Fruit fly (Drosophila melanogaster) whole organism, embryonic: Measurements from ENCODE around the gene CG10512.
A peak's percentile ranks its signal among the peaks of the same experiment; 100 is the strongest.

ENCODE experiments used
- BEAF-32 ChIP-seq: fragments of 200-800 bp; sonication (Bioruptor generic); optimal IDR thresholded peaks from 3 replicates; lab custom pipeline; 2017; ENCODE audit warnings: missing biosample characterization, missing genetic modification characterization, mild to moderate bottlenecking, moderate library complexity, missing genetic modification reagents
- CG10321 ChIP-seq: fragments of 200-800 bp; sonication (Bioruptor generic); IDR thresholded peaks from 2 replicates; pipeline ENCODE4 v1.3.6; 2022; ENCODE audit warnings: missing biosample characterization, missing genetic modification characterization
- CG10979 ChIP-seq: fragments of 200-800 bp; sonication (Bioruptor generic); optimal IDR thresholded peaks from 2 replicates; lab custom pipeline; 2018; ENCODE audit warnings: missing biosample characterization, mild to moderate bottlenecking, missing genetic modification characterization, moderate library complexity
- CG11093 ChIP-seq: fragments of 200-800 bp; sonication (Bioruptor generic); IDR thresholded peaks from 3 replicates; pipeline ENCODE4 v1.3.6; 2022; ENCODE audit warnings: missing biosample characterization, missing genetic modification characterization
- CG11723 ChIP-seq: fragments of 200-800 bp; sonication (Bioruptor generic); optimal IDR thresholded peaks from 2 replicates; lab custom pipeline; 2017; ENCODE audit warnings: missing biosample characterization, mild to moderate bottlenecking, missing genetic modification characterization
- CG12659 ChIP-seq: fragments of 200-800 bp; sonication (Bioruptor generic); optimal IDR thresholded peaks from 3 replicates; lab custom pipeline; 2017; ENCODE audit warnings: mild to moderate bottlenecking, missing biosample characterization, missing genetic modification reagents, missing genetic modification characterization
- CG17912 ChIP-seq: fragments of 200-800 bp; sonication (Bioruptor generic); optimal IDR thresholded peaks from 2 replicates; lab custom pipeline; 2018; ENCODE audit warnings: missing biosample characterization, mild to moderate bottlenecking, missing genetic modification characterization
- CG2129 ChIP-seq: fragments of 200-800 bp; sonication (Bioruptor generic); IDR thresholded peaks from 2 replicates; pipeline ENCODE4 v1.3.6; 2022; ENCODE audit warnings: missing biosample characterization, missing genetic modification characterization; ENCODE audit not compliant: partially characterized antibody
- CG2202 ChIP-seq: fragments of 200-800 bp; sonication (Bioruptor generic); optimal IDR thresholded peaks from 2 replicates; lab custom pipeline; 2018; ENCODE audit warnings: missing biosample characterization, mild to moderate bottlenecking, missing genetic modification characterization
- CG3281 ChIP-seq: fragments of 200-800 bp; sonication (Bioruptor generic); optimal IDR thresholded peaks from 3 replicates; lab custom pipeline; 2017; ENCODE audit warnings: missing biosample characterization, mild to moderate bottlenecking, missing genetic modification characterization
- CG33557 ChIP-seq: fragments of 200-800 bp; sonication (Bioruptor generic); optimal IDR thresholded peaks from 2 replicates; lab custom pipeline; 2019; ENCODE audit warnings: missing biosample characterization, mild to moderate bottlenecking, missing genetic modification characterization, moderate library complexity
- CG43689 ChIP-seq: fragments of 200-800 bp; sonication (Bioruptor generic); IDR thresholded peaks from 2 replicates; pipeline ENCODE4 v1.3.6; 2022; ENCODE audit warnings: missing biosample characterization, missing genetic modification characterization
- CG4617 ChIP-seq: fragments of 200-800 bp; sonication (Bioruptor generic); optimal IDR thresholded peaks from 3 replicates; lab custom pipeline; 2016; ENCODE audit warnings: missing biosample characterization, missing genetic modification characterization, borderline replicate concordance
- CG4820 ChIP-seq: fragments of 200-800 bp; sonication (Bioruptor generic); optimal IDR thresholded peaks from 3 replicates; lab custom pipeline; 2016; ENCODE audit warnings: missing biosample characterization, missing genetic modification characterization
- CG7372 ChIP-seq: fragments of 200-800 bp; sonication (Bioruptor generic); IDR thresholded peaks from 2 replicates; pipeline ENCODE4 v1.3.6; 2022; ENCODE audit warnings: missing biosample characterization, missing genetic modification characterization
- CG8359 ChIP-seq: fragments of 200-800 bp; sonication (Bioruptor generic); optimal IDR thresholded peaks from 2 replicates; lab custom pipeline; 2017; ENCODE audit warnings: missing biosample characterization, mild to moderate bottlenecking, missing genetic modification characterization, borderline replicate concordance
- CG9817 ChIP-seq: fragments of 200-800 bp; sonication (Bioruptor generic); optimal IDR thresholded peaks from 2 replicates; lab custom pipeline; 2018; ENCODE audit warnings: missing biosample characterization, mild to moderate bottlenecking, missing genetic modification characterization, moderate library complexity
- CHES-1-like ChIP-seq: fragments of 200-800 bp; sonication (Bioruptor generic); optimal IDR thresholded peaks from 2 replicates; lab custom pipeline; 2016; ENCODE audit warnings: missing biosample characterization, missing genetic modification characterization
- CoRest ChIP-seq: fragments of 200-800 bp; sonication (Bioruptor generic); optimal IDR thresholded peaks from 3 replicates; lab custom pipeline; 2018; ENCODE audit warnings: missing biosample characterization, mild to moderate bottlenecking, missing genetic modification characterization, moderate library complexity
- D19A ChIP-seq: fragments of 200-800 bp; optimal IDR thresholded peaks from 3 replicates; lab custom pipeline; 2019; ENCODE audit warnings: missing biosample characterization, mild to moderate bottlenecking, missing genetic modification characterization, moderate library complexity
- Dip2 ChIP-seq: fragments of 200-800 bp; sonication (Bioruptor generic); IDR thresholded peaks from 2 replicates; pipeline ENCODE4 v1.3.6; 2022; ENCODE audit warnings: missing biosample characterization, missing genetic modification characterization
- Hr39 ChIP-seq: fragments of >200 bp; optimal IDR thresholded peaks from 2 replicates; lab custom pipeline; 2017
- Lhr ChIP-seq: fragments of 200-800 bp; sonication (Bioruptor generic); optimal IDR thresholded peaks from 3 replicates; lab custom pipeline; 2017; ENCODE audit warnings: mild to moderate bottlenecking, missing biosample characterization, missing genetic modification reagents, missing genetic modification characterization
- Mad ChIP-seq: fragments of 200-800 bp; sonication (Bioruptor generic); optimal IDR thresholded peaks from 2 replicates; lab custom pipeline; 2016; ENCODE audit warnings: missing biosample characterization, missing genetic modification characterization
- Oaz ChIP-seq: fragments of 200-800 bp; sonication (Bioruptor generic); IDR thresholded peaks from 2 replicates; pipeline ENCODE4 v1.3.6; 2022; ENCODE audit warnings: missing biosample characterization, missing genetic modification characterization
- Rfx ChIP-seq: fragments of 200-800 bp; sonication (Bioruptor generic); IDR thresholded peaks from 2 replicates; pipeline ENCODE4 v1.3.6; 2022; ENCODE audit warnings: missing biosample characterization, missing genetic modification characterization
- Taf1 ChIP-seq: fragments of 200-800 bp; sonication (Bioruptor generic); IDR thresholded peaks from 2 replicates; pipeline ENCODE4 v1.3.6; 2022; ENCODE audit warnings: missing biosample characterization, missing genetic modification characterization
- ara ChIP-seq: fragments of 200-800 bp; sonication (Bioruptor generic); IDR thresholded peaks from 2 replicates; pipeline ENCODE4 v1.3.6; 2022; ENCODE audit warnings: missing biosample characterization, missing genetic modification characterization
- bcd ChIP-seq: fragments of 200-800 bp; sonication (Bioruptor generic); optimal IDR thresholded peaks from 2 replicates; lab custom pipeline; 2017; ENCODE audit warnings: missing biosample characterization, mild to moderate bottlenecking, missing genetic modification characterization
- br ChIP-seq: fragments of >200 bp; optimal IDR thresholded peaks from 2 replicates; lab custom pipeline; 2017
- bsh ChIP-seq, 2 experiments: fragments of 200-800 bp; sonication (Bioruptor generic); optimal IDR thresholded peaks; 2 replicates each; lab custom pipeline; 2017 to 2018; ENCODE audit warnings: mild to moderate bottlenecking in 2 of 2, missing biosample characterization in 2 of 2, missing genetic modification characterization in 2 of 2, moderate library complexity in 1 of 2
- caup ChIP-seq: fragments of 200-800 bp; sonication (Bioruptor generic); optimal IDR thresholded peaks from 3 replicates; lab custom pipeline; 2017; ENCODE audit warnings: missing biosample characterization, mild to moderate bottlenecking, missing genetic modification characterization, moderate library complexity; ENCODE audit not compliant: severe bottlenecking
- corto ChIP-seq: fragments of 200-800 bp; sonication (Bioruptor generic); optimal IDR thresholded peaks from 2 replicates; lab custom pipeline; 2016; ENCODE audit warnings: missing biosample characterization, mild to moderate bottlenecking, missing genetic modification characterization, moderate library complexity
- dimm ChIP-seq: fragments of 200-800 bp; sonication (Bioruptor generic); IDR thresholded peaks from 2 replicates; pipeline ENCODE4 v1.3.6; 2022; ENCODE audit warnings: missing biosample characterization, missing genetic modification characterization
- dm ChIP-seq: fragments of 200-800 bp; sonication (Bioruptor generic); optimal IDR thresholded peaks from 3 replicates; lab custom pipeline; 2016; ENCODE audit warnings: missing biosample characterization, missing genetic modification characterization
- eve ChIP-seq, 2 experiments: fragments of >200 bp; optimal IDR thresholded peaks; 2 replicates each; lab custom pipeline; 2017; ENCODE audit warnings: missing biosample characterization in 2 of 2, missing genetic modification characterization in 2 of 2
- fd3F ChIP-seq: fragments of 200-800 bp; sonication (Bioruptor generic); optimal IDR thresholded peaks from 2 replicates; lab custom pipeline; 2018; ENCODE audit warnings: missing biosample characterization, mild to moderate bottlenecking, missing genetic modification characterization, moderate library complexity
- fd96Cb ChIP-seq: fragments of 200-800 bp; sonication (Bioruptor generic); optimal IDR thresholded peaks from 2 replicates; lab custom pipeline; 2018; ENCODE audit warnings: missing biosample characterization, mild to moderate bottlenecking, missing genetic modification characterization, moderate library complexity
- fu2 ChIP-seq: fragments of 200-800 bp; sonication (Bioruptor generic); optimal IDR thresholded peaks from 2 replicates; lab custom pipeline; 2016; ENCODE audit warnings: missing biosample characterization, missing genetic modification characterization
- gcm ChIP-seq: fragments of 200-800 bp; sonication (Bioruptor generic); optimal IDR thresholded peaks from 2 replicates; lab custom pipeline; 2019; ENCODE audit warnings: missing biosample characterization, mild to moderate bottlenecking, missing genetic modification characterization, moderate library complexity
- gfzf ChIP-seq: fragments of 200-800 bp; sonication (Bioruptor generic); optimal IDR thresholded peaks from 2 replicates; lab custom pipeline; 2016; ENCODE audit warnings: missing biosample characterization, mild to moderate bottlenecking, missing genetic modification characterization, moderate library complexity
- gt ChIP-seq: fragments of 200-800 bp; sonication (Bioruptor generic); IDR thresholded peaks from 2 replicates; pipeline ENCODE4 v1.3.6; 2022; ENCODE audit warnings: missing biosample characterization, missing genetic modification characterization
- hb ChIP-seq: fragments of 200-800 bp; sonication (Bioruptor generic); IDR thresholded peaks from 3 replicates; pipeline ENCODE4 v1.3.6; 2022; ENCODE audit warnings: missing biosample characterization, missing genetic modification characterization; ENCODE audit not compliant: partially characterized antibody
- knrl ChIP-seq: fragments of 200-800 bp; sonication (Bioruptor generic); IDR thresholded peaks from 3 replicates; pipeline ENCODE4 v1.3.6; 2022; ENCODE audit warnings: missing biosample characterization, missing genetic modification characterization; ENCODE audit not compliant: partially characterized antibody
- pho ChIP-seq: fragments of 200-800 bp; sonication (Bioruptor generic); optimal IDR thresholded peaks from 2 replicates; lab custom pipeline; 2016; ENCODE audit warnings: missing biosample characterization, missing genetic modification characterization
- pnt ChIP-seq: fragments of 200-800 bp; sonication (Bioruptor generic); optimal IDR thresholded peaks from 3 replicates; lab custom pipeline; 2016; ENCODE audit warnings: missing biosample characterization, missing genetic modification characterization
- ranshi ChIP-seq: fragments of 200-800 bp; sonication (Bioruptor generic); IDR thresholded peaks from 2 replicates; pipeline ENCODE4 v1.3.6; 2022; ENCODE audit warnings: missing biosample characterization, missing genetic modification characterization
- sens ChIP-seq: fragments of 200-800 bp; sonication (Bioruptor generic); peaks from one replicate; lab custom pipeline; 2016; ENCODE audit warnings: missing biosample characterization, missing genetic modification characterization
- slp2 ChIP-seq: fragments of 200-800 bp; sonication (Bioruptor generic); optimal IDR thresholded peaks from 2 replicates; lab custom pipeline; 2016; ENCODE audit warnings: missing biosample characterization, missing genetic modification characterization
- twi ChIP-seq: fragments of 200-800 bp; optimal IDR thresholded peaks from 2 replicates; lab custom pipeline; 2019; ENCODE audit warnings: missing biosample characterization, mild to moderate bottlenecking, missing genetic modification characterization, moderate library complexity
- vfl ChIP-seq: fragments of 200-800 bp; sonication (Bioruptor generic); optimal IDR thresholded peaks from 2 replicates; lab custom pipeline; 2016; ENCODE audit warnings: missing biosample characterization, missing genetic modification characterization

The CG10512 gene

DNA sequence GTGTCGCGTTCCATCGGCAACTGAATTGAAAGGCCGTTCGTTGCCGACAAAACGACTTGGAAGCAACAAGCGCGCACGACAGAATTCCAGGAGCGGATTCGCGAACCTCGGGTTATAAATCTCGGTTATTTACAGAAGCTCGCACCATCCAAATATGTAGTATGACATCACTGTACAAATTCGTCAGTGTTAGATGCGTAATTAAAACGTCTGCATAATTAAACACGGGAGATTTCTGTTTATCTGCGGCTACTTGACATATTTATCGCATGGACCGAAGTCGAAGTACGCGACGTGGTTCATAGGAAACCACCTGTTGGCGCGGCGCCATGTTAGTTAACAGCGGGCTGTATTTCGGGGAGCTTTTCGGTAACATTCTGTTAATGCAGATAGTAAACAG, 30.8 kb upstream of the CG10512 start, which contains the start of gene Ac78C (continued):
- peak; percentile 84 for TF ChIP-seq CG17912 (GFP tag; lab: Kevin White, UChicago)
- peak; percentile 91 for TF ChIP-seq vfl (GFP tag; lab: Kevin White, UChicago)
- TF ChIP-seq CG8359 (GFP tag; lab: Kevin White, UChicago), result peak; percentile 16
- TF ChIP-seq Oaz (GFP tag; lab: Robert Waterston, UW), result peak; percentile 61; the same call in 1 of the 2 replicates
- peak; percentile 79 for TF ChIP-seq ara (GFP tag; lab: Robert Waterston, UW)
- no peak for TF ChIP-seq Dip2 (GFP tag; lab: Robert Waterston, UW)
- TF ChIP-seq twi (tag; lab: Kevin White, UChicago), result no peak
- TF ChIP-seq BEAF-32 (GFP tag; lab: Kevin White, UChicago), result no peak
- TF ChIP-seq bcd (GFP tag; lab: Kevin White, UChicago), result peak; percentile 79
- TF ChIP-seq gt (GFP tag; lab: Robert Waterston, UW), result peak; percentile 46; the same call in 1 of the 2 replicates
- peak; percentile 7 for TF ChIP-seq CG4617 (GFP tag; lab: Kevin White, UChicago)
- no peak for TF ChIP-seq Hr39 (lab: Kevin White, UChicago)
- peak; percentile 94 for TF ChIP-seq sens
- TF ChIP-seq CG11723 (GFP tag; lab: Kevin White, UChicago), result peak; percentile 64
- TF ChIP-seq CG9817, result peak; percentile 92
- no peak for TF ChIP-seq corto (GFP tag; lab: Kevin White, UChicago)
- TF ChIP-seq Lhr (GFP tag; lab: Kevin White, UChicago), result peak; percentile 9
- no peak for TF ChIP-seq gfzf (GFP tag; lab: Kevin White, UChicago)
- peak; percentile 91 for TF ChIP-seq CHES-1-like (GFP tag; lab: Kevin White, UChicago)
- TF ChIP-seq Rfx (GFP tag; lab: Robert Waterston, UW), result peak; percentile 95
- peak; percentile 78 for TF ChIP-seq CoRest (tag; lab: Kevin White, UChicago)
- peak; percentile 56 for TF ChIP-seq slp2 (GFP tag; lab: Kevin White, UChicago)
- peak; percentile 79 for TF ChIP-seq Mad (GFP tag; lab: Kevin White, UChicago)
- TF ChIP-seq dm (GFP tag; lab: Kevin White, UChicago), result peak; percentile 63
- peak; percentile 83 for TF ChIP-seq CG7372
- TF ChIP-seq ranshi (GFP tag; lab: Robert Waterston, UW), result peak; percentile 89
- TF ChIP-seq hb (GFP tag; lab: Robert Waterston, UW), result no peak
- peak; percentile 82 for TF ChIP-seq pho (GFP tag; lab: Kevin White, UChicago)
- TF ChIP-seq eve (GFP tag; optimal IDR thresholded peaks at IDR 0.05; lab: Kevin White, UChicago), result no peak
- no peak for TF ChIP-seq D19A (tag; lab: Kevin White, UChicago)
- peak; percentile 64 for TF ChIP-seq CG4820
- peak; percentile 86 for TF ChIP-seq pnt (GFP tag; lab: Kevin White, UChicago)
- TF ChIP-seq dimm (GFP tag; lab: Robert Waterston, UW), result 0 out of 2 replicates have a peak, but pooled peaks have one; percentile 36
- TF ChIP-seq CG2202 (tag; lab: Kevin White, UChicago), result no peak
- no peak for TF ChIP-seq gcm (GFP tag; lab: Kevin White, UChicago)
- TF ChIP-seq CG10321, result peak; percentile 53
- no peak for TF ChIP-seq CG10979 (tag; lab: Kevin White, UChicago)
- TF ChIP-seq CG43689 (GFP tag; lab: Robert Waterston, UW), result no peak
- TF ChIP-seq CG2129 (GFP tag; lab: Robert Waterston, UW), result no peak
- TF ChIP-seq caup (GFP tag; lab: Kevin White, UChicago), result peak; percentile 94
- TF ChIP-seq fu2 (GFP tag; lab: Kevin White, UChicago), result peak; percentile 77
- TF ChIP-seq fd3F (GFP tag; lab: Kevin White, UChicago), result peak; percentile 88
- peak; percentile 74 for TF ChIP-seq fd96Cb (tag; lab: Kevin White, UChicago)
- peak; percentile 66 for TF ChIP-seq knrl (GFP tag; lab: Robert Waterston, UW)
- TF ChIP-seq br (lab: Kevin White, UChicago), result no peak
- TF ChIP-seq bsh (GFP tag; optimal IDR thresholded peaks at IDR 0.05; lab: Kevin White, UChicago), result no peak
- TF ChIP-seq Taf1 (GFP tag; lab: Robert Waterston, UW), result peak; percentile 84
- peak; percentile 72 for TF ChIP-seq CG12659 (GFP tag; lab: Kevin White, UChicago)
- TF ChIP-seq CG3281 (GFP tag; lab: Kevin White, UChicago), result peak; percentile 92
- peak; percentile 66; the same call in 2 of the 3 replicates for TF ChIP-seq CG11093 (GFP tag; lab: Robert Waterston, UW)
- TF ChIP-seq CG33557, result no peak
